Worm (Caenorhabditis elegans) whole organism, young adult: Measurements from ENCODE around the gene col-83.

Experiments used
- F22D6.2 ChIP-seq: sonication (generic microtip); optimal IDR thresholded peaks from 2 replicates; lab custom pipeline; 2016; ENCODE audit warnings: mild to moderate bottlenecking, missing genetic modification characterization, missing compliant biosample characterization
- F52B5.7 ChIP-seq: sonication (generic microtip); optimal IDR thresholded peaks from 2 replicates; lab custom pipeline; 2016; ENCODE audit warnings: mild to moderate bottlenecking, missing genetic modification characterization, missing compliant biosample characterization
- F57C9.4 ChIP-seq: sonication (generic microtip); optimal IDR thresholded peaks from 2 replicates; lab custom pipeline; 2017; ENCODE audit warnings: mild to moderate bottlenecking, missing genetic modification characterization, missing compliant biosample characterization
- K11D2.4 ChIP-seq: fragments of 200-800 bp; sonication (Bioruptor generic); IDR thresholded peaks from 2 replicates; pipeline ENCODE4 v1.3.6; 2022; ENCODE audit warnings: missing genetic modification reagents, missing genetic modification characterization, missing compliant biosample characterization
- T07F8.4 ChIP-seq: sonication (generic microtip); optimal IDR thresholded peaks from 2 replicates; lab custom pipeline; 2016; ENCODE audit warnings: mild to moderate bottlenecking, missing genetic modification characterization, moderate library complexity, missing compliant biosample characterization
- Y53G8AR.9 ChIP-seq: fragments of 200-800 bp; sonication (Bioruptor generic); conservative IDR thresholded peaks from 2 replicates; pipeline ENCODE4 v1.3.6; 2022; ENCODE audit warnings: missing genetic modification reagents, missing genetic modification characterization, missing compliant biosample characterization
- Y95B8A.8 ChIP-seq: fragments of 200-800 bp; sonication (Bioruptor generic); IDR thresholded peaks from 2 replicates; pipeline ENCODE4 v1.3.6; 2022; ENCODE audit warnings: missing genetic modification reagents, missing genetic modification characterization, missing compliant biosample characterization
- akir-1 ChIP-seq: fragments of 200-800 bp; sonication (Bioruptor generic); optimal IDR thresholded peaks from 2 replicates; lab custom pipeline; 2018; ENCODE audit warnings: mild to moderate bottlenecking, missing genetic modification characterization, moderate library complexity, missing compliant biosample characterization
- ama-1 ChIP-seq, 3 experiments: fragments of 150-350 bp in 1 of 3; sonication (generic microtip) in 2 of 3; optimal IDR thresholded peaks; 2 replicates each; lab custom pipeline; 2014 to 2018; ENCODE audit warnings: missing biosample characterization in 2 of 3, missing genetic modification characterization in 2 of 3, missing genetic modification reagents in 2 of 3
- athp-1 ChIP-seq: sonication (generic microtip); optimal IDR thresholded peaks from 2 replicates; lab custom pipeline; 2017; ENCODE audit warnings: mild to moderate bottlenecking, missing genetic modification characterization, missing compliant biosample characterization
- bed-1 ChIP-seq: fragments of 200-800 bp; sonication (Bioruptor generic); IDR thresholded peaks from 2 replicates; pipeline ENCODE4 v1.3.6; 2022; ENCODE audit warnings: missing genetic modification reagents, missing genetic modification characterization, missing compliant biosample characterization
- cebp-1 ChIP-seq, 2 experiments: fragments of 200-800 bp in 1 of 2; sonication (Bioruptor generic) in 1 of 2; sonication (generic microtip) in 1 of 2; IDR thresholded peaks in 1 of 2; optimal IDR thresholded peaks in 1 of 2; 2 replicates each; pipeline versions ENCODE4 v1.3.6 to Lab custom; 2017 to 2022; ENCODE audit warnings: missing compliant biosample characterization in 2 of 2, missing genetic modification characterization in 2 of 2, mild to moderate bottlenecking in 1 of 2, missing genetic modification reagents in 1 of 2, moderate library complexity in 1 of 2
- cebp-2 ChIP-seq: fragments of 200-800 bp; sonication (Bioruptor generic); IDR thresholded peaks from 2 replicates; pipeline ENCODE4 v1.3.6; 2022; ENCODE audit warnings: missing genetic modification characterization, missing compliant biosample characterization
- ceh-27 ChIP-seq: fragments of 200-800 bp; sonication (Bioruptor generic); optimal IDR thresholded peaks from 2 replicates; lab custom pipeline; 2018; ENCODE audit warnings: mild to moderate bottlenecking, missing genetic modification characterization, moderate library complexity, missing compliant biosample characterization
- ceh-40 ChIP-seq: fragments of 200-800 bp; sonication (Bioruptor generic); IDR thresholded peaks from 2 replicates; pipeline ENCODE4 v1.3.6; 2022; ENCODE audit warnings: missing genetic modification characterization, missing compliant biosample characterization
- ceh-58 ChIP-seq: fragments of 200-800 bp; sonication (Bioruptor generic); IDR thresholded peaks from 2 replicates; pipeline ENCODE4 v1.3.6; 2022; ENCODE audit warnings: missing genetic modification characterization, missing compliant biosample characterization
- ceh-79 ChIP-seq: sonication (generic microtip); optimal IDR thresholded peaks from 2 replicates; lab custom pipeline; 2017; ENCODE audit warnings: mild to moderate bottlenecking, missing genetic modification characterization, missing compliant biosample characterization
- die-1 ChIP-seq: sonication (generic microtip); optimal IDR thresholded peaks from 2 replicates; lab custom pipeline; 2016; ENCODE audit warnings: missing genotype, mild to moderate bottlenecking, missing genetic modification characterization, missing compliant biosample characterization
- dpff-1 ChIP-seq: sonication (generic microtip); optimal IDR thresholded peaks from 2 replicates; lab custom pipeline; 2017; ENCODE audit warnings: mild to moderate bottlenecking, missing genetic modification characterization, missing compliant biosample characterization
- dpl-1 ChIP-seq: fragments of 150-350 bp; optimal IDR thresholded peaks from 2 replicates; lab custom pipeline; 2014; ENCODE audit warnings: missing biosample characterization, missing genetic modification reagents, missing genetic modification characterization
- egl-44 ChIP-seq: fragments of 200-800 bp; sonication (Bioruptor generic); IDR thresholded peaks from 2 replicates; pipeline ENCODE4 v1.3.6; 2022; ENCODE audit warnings: missing genetic modification reagents, missing genetic modification characterization, missing compliant biosample characterization
- ets-4 ChIP-seq: fragments of 200-800 bp; sonication (Bioruptor generic); optimal IDR thresholded peaks from 2 replicates; lab custom pipeline; 2018; ENCODE audit warnings: mild to moderate bottlenecking, missing genetic modification characterization, missing compliant biosample characterization
- hrde-1 ChIP-seq: sonication (generic microtip); optimal IDR thresholded peaks from 2 replicates; lab custom pipeline; 2016; ENCODE audit warnings: missing genetic modification characterization, mild to moderate bottlenecking, missing compliant biosample characterization, moderate library complexity, missing genotype, missing genetic modification reagents, borderline replicate concordance
- hsf-1 ChIP-seq: fragments of 200-800 bp; sonication (Bioruptor generic); IDR thresholded peaks from 2 replicates; pipeline ENCODE4 v1.3.6; 2022; ENCODE audit warnings: missing genetic modification reagents, missing genetic modification characterization, missing compliant biosample characterization
- let-526 ChIP-seq: fragments of 200-800 bp; sonication (Bioruptor generic); IDR thresholded peaks from 2 replicates; pipeline ENCODE4 v1.3.6; 2022; ENCODE audit warnings: missing genetic modification reagents, missing genetic modification characterization, missing compliant biosample characterization
- let-607 ChIP-seq, 2 experiments: fragments of 200-800 bp in 1 of 2; sonication (Bioruptor generic) in 1 of 2; sonication (generic microtip) in 1 of 2; optimal IDR thresholded peaks; 2 replicates each; lab custom pipeline; 2016 to 2018; ENCODE audit warnings: mild to moderate bottlenecking in 2 of 2, missing compliant biosample characterization in 2 of 2, missing genetic modification characterization in 2 of 2, moderate library complexity in 2 of 2, missing genotype in 1 of 2
- lin-54 ChIP-seq: fragments of 200-800 bp; sonication (Bioruptor generic); optimal IDR thresholded peaks from 2 replicates; lab custom pipeline; 2018; ENCODE audit warnings: mild to moderate bottlenecking, missing genetic modification characterization, missing compliant biosample characterization
- lir-1 ChIP-seq: fragments of 200-800 bp; sonication (Bioruptor generic); conservative IDR thresholded peaks from 2 replicates; pipeline ENCODE4 v1.3.6; 2022; ENCODE audit warnings: missing genetic modification reagents, missing genetic modification characterization, missing compliant biosample characterization
- lsl-1 ChIP-seq: fragments of 200-800 bp; sonication (Bioruptor generic); optimal IDR thresholded peaks from 2 replicates; lab custom pipeline; 2018; ENCODE audit warnings: mild to moderate bottlenecking, missing genetic modification characterization, moderate library complexity, missing compliant biosample characterization
- madf-6 ChIP-seq: fragments of 200-800 bp; sonication (Bioruptor generic); IDR thresholded peaks from 2 replicates; pipeline ENCODE4 v1.3.6; 2022; ENCODE audit warnings: missing genetic modification reagents, missing genetic modification characterization, missing compliant biosample characterization
- madf-8 ChIP-seq: fragments of 200-800 bp; sonication (Bioruptor generic); conservative IDR thresholded peaks from 2 replicates; pipeline ENCODE4 v1.3.6; 2022; ENCODE audit warnings: missing genetic modification reagents, missing genetic modification characterization, missing compliant biosample characterization
- mcd-1 ChIP-seq: fragments of 200-800 bp; sonication (Bioruptor generic); IDR thresholded peaks from 2 replicates; pipeline ENCODE4 v1.3.6; 2022; ENCODE audit warnings: missing genetic modification reagents, missing genetic modification characterization, missing compliant biosample characterization
- nfya-2 ChIP-seq: fragments of 200-800 bp; sonication (Bioruptor generic); IDR thresholded peaks from 2 replicates; pipeline ENCODE4 v1.3.6; 2022; ENCODE audit warnings: missing genetic modification reagents, missing genetic modification characterization, missing compliant biosample characterization
- nhr-179 ChIP-seq: sonication (generic microtip); optimal IDR thresholded peaks from 2 replicates; lab custom pipeline; 2016; ENCODE audit warnings: mild to moderate bottlenecking, missing genetic modification characterization, missing compliant biosample characterization
- nhr-27 ChIP-seq: fragments of 200-800 bp; sonication (Bioruptor generic); optimal IDR thresholded peaks from 2 replicates; lab custom pipeline; 2018; ENCODE audit warnings: mild to moderate bottlenecking, missing genetic modification characterization, moderate library complexity, missing compliant biosample characterization
- nhr-90 ChIP-seq: sonication (generic microtip); optimal IDR thresholded peaks from 2 replicates; lab custom pipeline; 2016; ENCODE audit warnings: missing genotype, mild to moderate bottlenecking, missing genetic modification characterization, missing compliant biosample characterization
- rcor-1 ChIP-seq: fragments of 200-800 bp; sonication (Bioruptor generic); IDR thresholded peaks from 2 replicates; pipeline ENCODE4 v1.3.6; 2022; ENCODE audit warnings: missing genetic modification reagents, missing genetic modification characterization, missing compliant biosample characterization
- sdz-38 ChIP-seq: sonication (generic microtip); optimal IDR thresholded peaks from 2 replicates; lab custom pipeline; 2016; ENCODE audit warnings: missing genotype, missing genetic modification characterization, missing compliant biosample characterization
- sea-2 ChIP-seq: fragments of 200-800 bp; sonication (Bioruptor generic); IDR thresholded peaks from 2 replicates; pipeline ENCODE4 v1.3.6; 2022; ENCODE audit warnings: missing genetic modification characterization, missing compliant biosample characterization
- snpc-1.3 ChIP-seq: sonication (generic microtip); optimal IDR thresholded peaks from 2 replicates; lab custom pipeline; 2017; ENCODE audit warnings: missing genetic modification characterization, mild to moderate bottlenecking, missing compliant biosample characterization, antibody characterized with exemption, moderate library complexity, missing genotype, missing genetic modification reagents; ENCODE audit not compliant: insufficient read depth
- snpc-3.4 ChIP-seq: sonication (generic microtip); optimal IDR thresholded peaks from 2 replicates; lab custom pipeline; 2017; ENCODE audit warnings: missing genetic modification characterization, mild to moderate bottlenecking, missing compliant biosample characterization, antibody characterized with exemption, moderate library complexity, missing genotype, missing genetic modification reagents
- somi-1 ChIP-seq: fragments of 200-800 bp; sonication (Bioruptor generic); optimal IDR thresholded peaks from 2 replicates; lab custom pipeline; 2018; ENCODE audit warnings: mild to moderate bottlenecking, missing genetic modification characterization, missing compliant biosample characterization
- unc-62 ChIP-seq: fragments of 150-350 bp; optimal IDR thresholded peaks from 2 replicates; lab custom pipeline; 2014; ENCODE audit warnings: missing biosample characterization, missing genetic modification reagents, missing genetic modification characterization
- ztf-18 ChIP-seq: sonication (generic microtip); optimal IDR thresholded peaks from 2 replicates; lab custom pipeline; 2016; ENCODE audit warnings: missing genotype, mild to moderate bottlenecking, missing genetic modification characterization, missing compliant biosample characterization
- ztf-22 ChIP-seq: fragments of 200-800 bp; sonication (Bioruptor generic); optimal IDR thresholded peaks from 2 replicates; lab custom pipeline; 2018; ENCODE audit warnings: mild to moderate bottlenecking, missing genetic modification characterization, moderate library complexity, missing compliant biosample characterization

col-83 gene

DNA sequence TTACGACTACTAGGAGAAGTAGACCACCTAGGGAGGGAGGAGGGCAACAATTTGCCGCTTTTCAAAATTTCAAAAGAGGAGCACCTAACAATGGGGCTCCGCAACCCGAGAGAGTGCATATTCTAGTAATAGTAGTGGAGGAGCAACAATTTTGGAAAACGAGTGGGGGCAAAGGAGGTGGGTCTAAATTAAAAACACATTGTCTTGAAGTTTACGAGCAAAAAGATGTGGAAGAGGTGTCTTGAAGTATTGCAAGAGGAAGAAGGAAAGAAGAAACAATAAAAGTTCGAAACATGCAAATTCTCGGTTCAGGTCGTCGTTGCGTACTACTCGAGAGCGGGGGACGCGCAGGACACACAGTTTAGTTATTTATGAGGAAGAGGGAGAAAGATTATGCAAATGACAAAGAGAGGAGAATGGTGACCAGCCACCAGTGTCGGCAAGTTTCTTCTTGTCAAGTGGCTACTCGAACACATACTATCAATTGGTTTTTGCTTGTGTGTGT is 18.5 kb upstream of the col-83 start:
- no peak for TF ChIP-seq madf-8 (GFP tag; lab: Robert Waterston, UW)
- 0 out of 2 replicates have a peak, but pooled peaks have one; percentile 20 for TF ChIP-seq hsf-1

DNA sequence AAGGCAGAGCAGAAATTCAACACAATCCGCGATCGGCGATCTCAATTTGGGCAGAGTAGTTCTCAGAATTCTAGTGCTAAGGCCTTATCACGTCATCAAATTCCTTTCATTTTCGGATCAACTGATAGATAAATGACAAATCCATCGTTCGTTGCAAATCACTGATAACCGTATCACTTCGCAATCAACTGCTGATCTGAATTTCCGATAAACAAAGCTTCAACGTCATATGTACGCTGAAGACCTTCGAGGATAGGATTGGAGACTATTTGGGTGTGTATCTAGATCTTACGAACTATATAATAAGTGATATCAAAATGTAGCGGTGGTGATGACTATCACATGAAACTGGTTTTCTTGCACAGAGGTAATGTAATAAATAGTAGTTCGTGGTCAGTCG is 11.5 kb upstream of the col-83 start:
- no peak for TF ChIP-seq die-1 (tag; lab: Kevin White, UChicago)
- no peak for TF ChIP-seq cebp-2 (GFP tag; lab: Robert Waterston, UW)
- TF ChIP-seq lir-1, result no peak
- no peak for TF ChIP-seq ama-1 (optimal IDR thresholded peaks at IDR 0.05; lab: Kevin White, UChicago)
- TF ChIP-seq ama-1 (GFP tag; optimal IDR thresholded peaks at IDR 0.05; lab: Kevin White, UChicago), result no peak
- TF ChIP-seq Y95B8A.8 (GFP tag; lab: Robert Waterston, UW), result no peak
- no peak for TF ChIP-seq dpl-1 (GFP tag; lab: Kevin White, UChicago)
- no peak for TF ChIP-seq snpc-3.4
- no peak for TF ChIP-seq lsl-1 (GFP tag; lab: Kevin White, UChicago)
- no peak for TF ChIP-seq unc-62
- no peak for TF ChIP-seq sdz-38 (tag; lab: Kevin White, UChicago)
- no peak for TF ChIP-seq ets-4 (GFP tag; lab: Kevin White, UChicago)
- TF ChIP-seq let-607 (tag; optimal IDR thresholded peaks at IDR 0.05; lab: Kevin White, UChicago), result no peak
- TF ChIP-seq hrde-1 (tag; lab: Kevin White, UChicago), result no peak
- TF ChIP-seq ztf-22 (GFP tag; lab: Kevin White, UChicago), result no peak

DNA sequence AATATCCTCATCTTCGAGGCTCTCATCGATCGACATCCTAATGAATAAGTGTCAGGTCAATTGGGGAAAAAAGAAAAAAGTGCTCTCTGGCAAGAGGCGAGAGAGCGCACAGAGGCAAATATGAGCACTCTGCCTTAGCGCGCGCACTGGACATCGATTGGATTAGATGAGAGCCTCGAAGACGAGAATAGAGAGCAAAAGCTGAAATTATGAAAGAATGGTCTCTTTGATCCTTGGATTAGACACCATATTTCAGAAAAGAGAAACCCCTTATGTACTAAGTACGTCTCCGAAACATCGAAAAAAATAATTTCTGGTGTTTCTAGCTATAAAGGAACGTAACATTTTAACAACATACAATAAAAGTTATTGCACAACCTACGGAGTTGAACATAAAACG is 9.5 kb upstream of the col-83 start, which contains the start of gene F45E10.2:
Gene F45E10.2 (minus strand): TSS at position 101 of the 400 bp plus-strand sequence.
- no peak for TF ChIP-seq cebp-1 (GFP tag; IDR thresholded peaks at IDR 0.05; lab: Robert Waterston, UW)
- no peak for TF ChIP-seq cebp-1 (tag; optimal IDR thresholded peaks at IDR 0.05; lab: Kevin White, UChicago)
- no peak for TF ChIP-seq F57C9.4 (tag; lab: Kevin White, UChicago)
- no peak for TF ChIP-seq let-526 (GFP tag; lab: Robert Waterston, UW)
- TF ChIP-seq lin-54 (GFP tag; lab: Kevin White, UChicago), result no peak
- TF ChIP-seq ceh-58, result no peak
- no peak for TF ChIP-seq ceh-79 (tag; lab: Kevin White, UChicago)
- no peak for TF ChIP-seq T07F8.4 (tag; lab: Kevin White, UChicago)
- no peak for TF ChIP-seq K11D2.4 (GFP tag; lab: Robert Waterston, UW)
- no peak for TF ChIP-seq somi-1
- TF ChIP-seq bed-1 (GFP tag; lab: Robert Waterston, UW), result no peak
- TF ChIP-seq ztf-18, result no peak
- no peak for TF ChIP-seq athp-1
- TF ChIP-seq Y53G8AR.9 (GFP tag; lab: Robert Waterston, UW), result no peak
- no peak for TF ChIP-seq dpff-1 (tag; lab: Kevin White, UChicago)
- TF ChIP-seq nhr-179 (tag; lab: Kevin White, UChicago), result no peak

DNA sequence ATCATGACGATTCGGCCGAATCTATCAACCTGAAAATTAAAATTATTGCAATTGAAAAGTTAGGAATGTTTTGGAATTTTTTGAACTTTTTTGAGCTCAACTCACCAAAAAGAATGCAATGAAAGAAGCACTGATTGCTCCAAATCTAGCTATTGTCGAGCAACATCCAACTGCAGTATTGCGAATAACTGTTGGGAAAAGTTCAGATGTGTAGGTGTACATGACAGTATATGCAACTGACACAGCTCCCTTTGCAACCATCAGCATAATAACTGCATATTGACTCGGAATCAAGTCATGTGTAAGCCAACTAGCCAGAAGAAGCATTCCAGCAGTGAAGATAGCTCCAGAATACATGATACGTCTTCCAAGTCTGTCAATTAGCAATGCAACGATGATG is 6.8 kb upstream of the col-83 start:
- TF ChIP-seq snpc-1.3 (no peak), madf-8 (GFP tag; lab: Robert Waterston, UW) (no peak), akir-1 (GFP tag; lab: Kevin White, UChicago) (no peak), madf-6 (GFP tag; lab: Robert Waterston, UW) (no peak), F22D6.2 (tag; lab: Kevin White, UChicago) (no peak), F52B5.7 (no peak), sea-2 (GFP tag; lab: Robert Waterston, UW) (no peak), egl-44 (no peak), mcd-1 (GFP tag; lab: Robert Waterston, UW) (no peak), rcor-1 (GFP tag; lab: Robert Waterston, UW) (no peak), nhr-90 (tag; lab: Kevin White, UChicago) (no peak), lir-1 (no peak), nhr-27 (tag; lab: Kevin White, UChicago) (no peak), ceh-27 (GFP tag; lab: Kevin White, UChicago) (no peak), nfya-2 (GFP tag; lab: Robert Waterston, UW) (no peak), ceh-40 (GFP tag; lab: Robert Waterston, UW) (no peak)
